Worm (Caenorhabditis elegans): ENCODE measurements around the gene flp-14.

Gene flp-14

ce11 chrIII:12931108-12931507, 20.8 kb downstream of the flp-14 start:
- TF ChIP-seq nhr-11 (tag; optimal IDR thresholded peaks at IDR 0.05) (no peak), ztf-11 (tag; optimal IDR thresholded peaks at IDR 0.05) (no peak), nhr-43 (tag; optimal IDR thresholded peaks at IDR 0.05; ENCODE audit: poor library complexity, severe bottlenecking) (no peak), nhr-67 (tag; optimal IDR thresholded peaks at IDR 0.05) (no peak), ceh-28 (tag; optimal IDR thresholded peaks at IDR 0.05) (no peak), elt-2 (tag; optimal IDR thresholded peaks at IDR 0.05) (no peak), unc-39 (tag; optimal IDR thresholded peaks at IDR 0.05) (no peak), jun-1 (tag; optimal IDR thresholded peaks at IDR 0.05) (no peak)

- TF ChIP-seq lin-39 (tag; optimal IDR thresholded peaks at IDR 0.05), result peak; percentile 30
- TF ChIP-seq nhr-23 (tag; optimal IDR thresholded peaks at IDR 0.05), result peak; percentile 51
- TF ChIP-seq nhr-12 (tag; optimal IDR thresholded peaks at IDR 0.05), result no peak
- TF ChIP-seq ZK546.5 (tag; optimal IDR thresholded peaks at IDR 0.05), result no peak
- no peak for TF ChIP-seq elt-1 (tag; optimal IDR thresholded peaks at IDR 0.05)
- TF ChIP-seq egl-5 (tag; optimal IDR thresholded peaks at IDR 0.05), result peak; percentile 4
- no peak for TF ChIP-seq lsy-12 (tag; optimal IDR thresholded peaks at IDR 0.05)
- TF ChIP-seq ztf-11 (tag; optimal IDR thresholded peaks at IDR 0.05), result no peak
- peak; percentile 13 for TF ChIP-seq elt-2 (tag; optimal IDR thresholded peaks at IDR 0.05)
- peak; percentile 69 for TF ChIP-seq nhr-43 (tag; optimal IDR thresholded peaks at IDR 0.05; ENCODE audit: poor library complexity, severe bottlenecking)
- TF ChIP-seq hmg-11 (tag; optimal IDR thresholded peaks at IDR 0.05), result peak; percentile 73
- peak; percentile 49 for TF ChIP-seq R02D3.7 (tag; optimal IDR thresholded peaks at IDR 0.05)
- TF ChIP-seq ceh-9 (tag; optimal IDR thresholded peaks at IDR 0.05), result no peak
- peak; percentile 14 for TF ChIP-seq skn-1 (tag; optimal IDR thresholded peaks at IDR 0.05)
- TF ChIP-seq daf-12 (tag; optimal IDR thresholded peaks at IDR 0.05), result no peak
- TF ChIP-seq snpc-4 (tag; optimal IDR thresholded peaks at IDR 0.05), result peak; percentile 15
- TF ChIP-seq nhr-25 (tag; optimal IDR thresholded peaks at IDR 0.05), result peak; percentile 25
- peak; percentile 79 for TF ChIP-seq lin-15B (tag; optimal IDR thresholded peaks at IDR 0.05)
- peak; percentile 38 for TF ChIP-seq ceh-28 (tag; optimal IDR thresholded peaks at IDR 0.05)
- TF ChIP-seq eor-1 (tag; optimal IDR thresholded peaks at IDR 0.05), result no peak
- no peak for TF ChIP-seq egl-27 (tag; optimal IDR thresholded peaks at IDR 0.05)
- peak; percentile 80 for TF ChIP-seq nfya-1 (tag; optimal IDR thresholded peaks at IDR 0.05; ENCODE audit: insufficient read depth)
- TF ChIP-seq pha-4 (tag; optimal IDR thresholded peaks at IDR 0.05), result peak; percentile 80
- TF ChIP-seq nhr-77 (tag; optimal IDR thresholded peaks at IDR 0.05), result no peak
- no peak for TF ChIP-seq nhr-11 (tag; optimal IDR thresholded peaks at IDR 0.05)
- peak; percentile 39 for TF ChIP-seq jun-1 (tag; optimal IDR thresholded peaks at IDR 0.05)
Observed at ce11 chrIII:12931786-12932427, 21.6 kb downstream of the flp-14 start, which contains the start of gene rbm-7. rbm-7 (minus strand) TSS chrIII:12931867.

ce11 chrIII:12932776-12933175, 22.5 kb downstream of the flp-14 start:
- TF ChIP-seq nhr-76 (tag; optimal IDR thresholded peaks at IDR 0.05) (no peak), elt-2 (tag; optimal IDR thresholded peaks at IDR 0.05) (peak; percentile 27), ZK546.5 (tag; optimal IDR thresholded peaks at IDR 0.05) (no peak)

- TF ChIP-seq nhr-237 (tag; optimal IDR thresholded peaks at IDR 0.05), result no peak
- TF ChIP-seq ceh-9 (tag; optimal IDR thresholded peaks at IDR 0.05), result no peak
- no peak for TF ChIP-seq nhr-28 (tag; optimal IDR thresholded peaks at IDR 0.05)
- TF ChIP-seq pha-4 (tag; optimal IDR thresholded peaks at IDR 0.05), result peak; percentile 57
- TF ChIP-seq nfya-1 (tag; optimal IDR thresholded peaks at IDR 0.05; ENCODE audit: insufficient read depth), result peak; percentile 26
Observed at ce11 chrIII:12934417-12934816, 24.1 kb downstream of the flp-14 start, which contains the start of gene epg-3. epg-3 (plus strand) TSS chrIII:12934717.

- no peak for TF ChIP-seq tbx-2 (tag; optimal IDR thresholded peaks at IDR 0.05)
- peak; percentile 16 for TF ChIP-seq nfya-1 (tag; optimal IDR thresholded peaks at IDR 0.05; ENCODE audit: insufficient read depth)
- TF ChIP-seq lin-39 (tag; optimal IDR thresholded peaks at IDR 0.05), result peak; percentile 57
Observed at ce11 chrIII:12942307-12942706, 32.0 kb downstream of the flp-14 start, which contains the start of gene unc-25. unc-25 (plus strand) TSS chrIII:12942651.
